Fruit fly (Drosophila melanogaster) whole organism, embryonic: ENCODE measurements around the gene pod1.

Experiments used
- BEAF-32 ChIP-seq: fragments of 200-800 bp; sonication (Bioruptor generic); optimal IDR thresholded peaks from 3 replicates; lab custom pipeline; 2017; ENCODE audit warnings: missing biosample characterization, missing genetic modification characterization, mild to moderate bottlenecking, moderate library complexity, missing genetic modification reagents
- CG10543 ChIP-seq: fragments of 200-800 bp; sonication (Bioruptor generic); optimal IDR thresholded peaks from 3 replicates; lab custom pipeline; 2017; ENCODE audit warnings: missing biosample characterization, mild to moderate bottlenecking, missing genetic modification characterization, moderate library complexity
- CG10654 ChIP-seq: fragments of 200-800 bp; sonication (Bioruptor generic); optimal IDR thresholded peaks from 2 replicates; lab custom pipeline; 2016; ENCODE audit warnings: missing biosample characterization, missing genetic modification characterization
- CG11247 ChIP-seq: fragments of 200-800 bp; sonication (Bioruptor generic); IDR thresholded peaks from 2 replicates; pipeline ENCODE4 v1.3.6; 2022; ENCODE audit warnings: missing biosample characterization, missing genetic modification characterization
- CG12219 ChIP-seq: fragments of 200-800 bp; sonication (Bioruptor generic); optimal IDR thresholded peaks from 3 replicates; lab custom pipeline; 2018; ENCODE audit warnings: missing biosample characterization, mild to moderate bottlenecking, missing genetic modification characterization
- CG15269 ChIP-seq: fragments of 200-800 bp; sonication (Bioruptor generic); optimal IDR thresholded peaks from 2 replicates; lab custom pipeline; 2018; ENCODE audit warnings: missing biosample characterization, mild to moderate bottlenecking, missing genetic modification characterization, moderate library complexity
- CG15696 ChIP-seq: fragments of 200-800 bp; sonication (Bioruptor generic); optimal IDR thresholded peaks from 2 replicates; lab custom pipeline; 2019; ENCODE audit warnings: missing biosample characterization, mild to moderate bottlenecking, missing genetic modification characterization, moderate library complexity
- CG1602 ChIP-seq: fragments of 200-800 bp; sonication (Bioruptor generic); optimal IDR thresholded peaks from 3 replicates; lab custom pipeline; 2016; ENCODE audit warnings: missing biosample characterization, missing genetic modification characterization
- CG17912 ChIP-seq: fragments of 200-800 bp; sonication (Bioruptor generic); optimal IDR thresholded peaks from 2 replicates; lab custom pipeline; 2018; ENCODE audit warnings: missing biosample characterization, mild to moderate bottlenecking, missing genetic modification characterization
- CG18764 ChIP-seq: fragments of 200-800 bp; sonication (Bioruptor generic); optimal IDR thresholded peaks from 3 replicates; lab custom pipeline; 2016; ENCODE audit warnings: missing biosample characterization, missing genetic modification characterization
- CG2129 ChIP-seq: fragments of 200-800 bp; sonication (Bioruptor generic); IDR thresholded peaks from 2 replicates; pipeline ENCODE4 v1.3.6; 2022; ENCODE audit warnings: missing biosample characterization, missing genetic modification characterization; ENCODE audit not compliant: partially characterized antibody
- CG31441 ChIP-seq: fragments of 200-800 bp; sonication (Bioruptor generic); IDR thresholded peaks from 2 replicates; pipeline ENCODE4 v1.3.6; 2022; ENCODE audit warnings: missing biosample characterization, missing genetic modification characterization
- CG34224 ChIP-seq: fragments of 200-800 bp; sonication (Bioruptor generic); IDR thresholded peaks from 3 replicates; pipeline ENCODE4 v1.3.6; 2022; ENCODE audit warnings: missing biosample characterization, missing genetic modification characterization; ENCODE audit not compliant: partially characterized antibody
- CG43689 ChIP-seq: fragments of 200-800 bp; sonication (Bioruptor generic); IDR thresholded peaks from 2 replicates; pipeline ENCODE4 v1.3.6; 2022; ENCODE audit warnings: missing biosample characterization, missing genetic modification characterization
- CG6683 ChIP-seq: fragments of 200-800 bp; sonication (Bioruptor generic); optimal IDR thresholded peaks from 2 replicates; lab custom pipeline; 2017; ENCODE audit warnings: missing biosample characterization, mild to moderate bottlenecking, missing genetic modification characterization, missing genetic modification reagents
- CG8478 ChIP-seq: fragments of >200 bp; optimal IDR thresholded peaks from 2 replicates; lab custom pipeline; 2018
- CG9437 ChIP-seq: fragments of 200-800 bp; sonication (Bioruptor generic); optimal IDR thresholded peaks from 2 replicates; lab custom pipeline; 2018; ENCODE audit warnings: missing biosample characterization, mild to moderate bottlenecking, missing genetic modification characterization
- CrebB ChIP-seq: fragments of 200-800 bp; sonication (Bioruptor generic); optimal IDR thresholded peaks from 3 replicates; lab custom pipeline; 2018; ENCODE audit warnings: missing biosample characterization, mild to moderate bottlenecking, missing genetic modification characterization
- Dll ChIP-seq: fragments of 200-800 bp; sonication (Bioruptor generic); IDR thresholded peaks from 4 replicates; pipeline ENCODE4 v1.3.6; 2022; ENCODE audit warnings: missing biosample characterization, missing genetic modification characterization; ENCODE audit not compliant: partially characterized antibody
- E2f2 ChIP-seq: fragments of 200-800 bp; sonication (Bioruptor generic); IDR thresholded peaks from 2 replicates; pipeline ENCODE4 v1.3.6; 2022; ENCODE audit warnings: missing biosample characterization, missing genetic modification characterization
- Gsc ChIP-seq: fragments of 200-800 bp; sonication (Bioruptor generic); IDR thresholded peaks from 2 replicates; pipeline ENCODE4 v1.3.6; 2022; ENCODE audit warnings: missing biosample characterization, missing genetic modification characterization
- HmgD ChIP-seq: fragments of 200-800 bp; sonication (Bioruptor generic); optimal IDR thresholded peaks from 3 replicates; lab custom pipeline; 2016; ENCODE audit warnings: missing biosample characterization, missing genetic modification characterization
- Hmx ChIP-seq: fragments of 200-800 bp; sonication (Bioruptor generic); optimal IDR thresholded peaks from 2 replicates; lab custom pipeline; 2016; ENCODE audit warnings: missing biosample characterization, missing genetic modification characterization
- Hsf ChIP-seq: fragments of 200-800 bp; sonication (Bioruptor generic); optimal IDR thresholded peaks from 3 replicates; lab custom pipeline; 2016; ENCODE audit warnings: missing biosample characterization, missing genetic modification characterization
- Mes4 ChIP-seq: fragments of 200-800 bp; sonication (Bioruptor generic); optimal IDR thresholded peaks from 2 replicates; lab custom pipeline; 2016; ENCODE audit warnings: missing biosample characterization, missing genetic modification characterization
- NfI ChIP-seq: fragments of 200-800 bp; sonication (Bioruptor generic); optimal IDR thresholded peaks from 3 replicates; lab custom pipeline; 2018; ENCODE audit warnings: missing biosample characterization, mild to moderate bottlenecking, missing genetic modification characterization, moderate library complexity
- Six4 ChIP-seq: fragments of 200-800 bp; sonication (Bioruptor generic); optimal IDR thresholded peaks from 2 replicates; lab custom pipeline; 2016; ENCODE audit warnings: missing biosample characterization, missing genetic modification characterization
- Sox102F ChIP-seq: fragments of 200-800 bp; sonication (Bioruptor generic); optimal IDR thresholded peaks from 2 replicates; lab custom pipeline; 2018; ENCODE audit warnings: missing biosample characterization, mild to moderate bottlenecking, missing genetic modification characterization, moderate library complexity
- cas ChIP-seq: fragments of 200-800 bp; sonication (Bioruptor generic); IDR thresholded peaks from 2 replicates; pipeline ENCODE4 v1.3.6; 2022; ENCODE audit warnings: missing biosample characterization, missing genetic modification characterization
- cato ChIP-seq: fragments of 200-800 bp; sonication (Bioruptor generic); optimal IDR thresholded peaks from 2 replicates; lab custom pipeline; 2016; ENCODE audit warnings: missing biosample characterization, missing genetic modification characterization, borderline replicate concordance
- dan ChIP-seq: fragments of 200-800 bp; sonication (Bioruptor generic); IDR thresholded peaks from 2 replicates; pipeline ENCODE4 v1.3.6; 2022; ENCODE audit warnings: missing biosample characterization, missing genetic modification characterization
- danr ChIP-seq: fragments of 200-800 bp; sonication (Bioruptor generic); IDR thresholded peaks from 2 replicates; pipeline ENCODE4 v1.3.6; 2022; ENCODE audit warnings: missing biosample characterization, missing genetic modification characterization
- dmrt11E ChIP-seq: fragments of 200-800 bp; sonication (Bioruptor generic); optimal IDR thresholded peaks from 3 replicates; lab custom pipeline; 2018; ENCODE audit warnings: missing biosample characterization, mild to moderate bottlenecking, missing genetic modification characterization, moderate library complexity
- esg ChIP-seq: fragments of 200-800 bp; sonication (Bioruptor generic); conservative IDR thresholded peaks from 2 replicates; pipeline ENCODE4 v1.3.6; 2022; ENCODE audit warnings: missing biosample characterization, missing genetic modification characterization
- fru ChIP-seq: fragments of >200 bp; optimal IDR thresholded peaks from 2 replicates; lab custom pipeline; 2017
- gce ChIP-seq: fragments of 200-800 bp; sonication (Bioruptor generic); IDR thresholded peaks from 3 replicates; pipeline ENCODE4 v1.3.6; 2022; ENCODE audit warnings: missing biosample characterization, missing genetic modification characterization
- gcm2 ChIP-seq: fragments of 200-800 bp; sonication (Bioruptor generic); optimal IDR thresholded peaks from 2 replicates; lab custom pipeline; 2016; ENCODE audit warnings: missing biosample characterization, missing genetic modification characterization
- hth ChIP-seq: fragments of >200 bp; optimal IDR thresholded peaks from 2 replicates; lab custom pipeline; 2017; ENCODE audit warnings: inconsistent platforms
- jing ChIP-seq: fragments of 200-800 bp; sonication (Bioruptor generic); optimal IDR thresholded peaks from 2 replicates; lab custom pipeline; 2018; ENCODE audit warnings: missing biosample characterization, mild to moderate bottlenecking, missing genetic modification characterization
- lov ChIP-seq, 2 experiments: fragments of 200-800 bp in 1 of 2; fragments of >200 bp in 1 of 2; sonication (Bioruptor generic) in 1 of 2; IDR thresholded peaks in 1 of 2; optimal IDR thresholded peaks in 1 of 2; 2 replicates in 1 of 2; 3 replicates in 1 of 2; pipeline versions ENCODE4 v1.3.6 to Lab custom; 2017 to 2022; ENCODE audit warnings: missing biosample characterization in 1 of 2, missing genetic modification characterization in 1 of 2
- nerfin-2 ChIP-seq: fragments of 200-800 bp; sonication (Bioruptor generic); IDR thresholded peaks from 2 replicates; pipeline ENCODE4 v1.3.6; 2022; ENCODE audit warnings: missing biosample characterization, missing genetic modification characterization; ENCODE audit not compliant: partially characterized antibody
- odd ChIP-seq: fragments of 200-800 bp; sonication (Bioruptor generic); optimal IDR thresholded peaks from 2 replicates; lab custom pipeline; 2017; ENCODE audit warnings: missing biosample characterization, mild to moderate bottlenecking, missing genetic modification characterization
- sens-2 ChIP-seq: fragments of 200-800 bp; sonication (Bioruptor generic); IDR thresholded peaks from 2 replicates; pipeline ENCODE4 v1.3.6; 2022; ENCODE audit warnings: missing biosample characterization, missing genetic modification characterization
- sna ChIP-seq: fragments of 200-800 bp; sonication (Bioruptor generic); IDR thresholded peaks from 2 replicates; pipeline ENCODE4 v1.3.6; 2022; ENCODE audit warnings: missing biosample characterization, missing genetic modification characterization; ENCODE audit not compliant: partially characterized antibody
- sqz ChIP-seq: fragments of 200-800 bp; sonication (Bioruptor generic); optimal IDR thresholded peaks from 3 replicates; lab custom pipeline; 2018; ENCODE audit warnings: missing biosample characterization, mild to moderate bottlenecking, missing genetic modification characterization
- wdn ChIP-seq: fragments of 200-800 bp; sonication (Bioruptor generic); IDR thresholded peaks from 2 replicates; pipeline ENCODE4 v1.3.6; 2022; ENCODE audit warnings: missing biosample characterization, missing genetic modification characterization
- wor ChIP-seq: fragments of 200-800 bp; sonication (Bioruptor generic); IDR thresholded peaks from 2 replicates; pipeline ENCODE4 v1.3.6; 2022; ENCODE audit warnings: missing biosample characterization, missing genetic modification characterization
- zf30C ChIP-seq: fragments of 200-800 bp; sonication (Bioruptor generic); optimal IDR thresholded peaks from 3 replicates; lab custom pipeline; 2018; ENCODE audit warnings: missing biosample characterization, mild to moderate bottlenecking, missing genetic modification characterization

Gene pod1

DNA sequence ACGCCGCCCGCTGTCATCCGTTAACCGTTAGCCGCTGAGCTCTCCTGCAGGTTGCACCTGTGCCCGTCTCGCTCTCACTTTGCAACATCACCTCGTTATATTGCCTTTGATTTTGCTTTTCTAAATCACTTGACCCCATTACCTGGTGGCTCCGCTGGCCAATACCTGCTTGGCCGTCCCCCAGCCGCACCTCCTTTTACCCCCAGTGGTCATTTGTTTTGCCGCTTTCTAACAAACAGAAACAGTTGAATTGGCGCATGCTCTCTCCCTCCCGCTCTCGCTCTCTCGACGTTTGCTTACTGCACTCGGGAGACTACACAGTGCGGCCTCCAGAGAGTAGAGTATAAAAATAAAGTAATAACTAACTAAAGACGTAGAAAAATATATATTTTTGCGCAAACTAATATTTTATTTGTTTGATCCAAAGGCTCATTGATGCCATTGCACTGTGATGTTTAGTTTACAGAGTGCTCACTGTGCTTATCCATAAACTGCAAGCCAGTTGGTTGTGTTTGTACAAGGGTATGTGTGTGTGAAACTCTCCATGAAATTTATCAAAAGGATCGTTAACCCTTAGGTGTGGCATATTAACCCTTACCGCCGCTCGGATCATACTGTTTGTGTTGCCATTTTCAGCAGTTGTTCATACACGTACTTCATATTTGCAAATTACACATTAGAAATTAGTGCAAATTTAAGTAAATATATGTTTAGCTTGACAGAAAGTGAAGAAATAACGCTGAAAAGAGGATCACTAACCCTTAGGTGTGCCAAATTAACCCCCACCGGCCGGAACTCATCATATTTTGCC lies 1.2 kb downstream of the pod1 start (continued):
- TF ChIP-seq CG31441 (GFP tag; lab: Robert Waterston, UW): no peak; the same call in 1 of the 2 replicates
- TF ChIP-seq CG10543 (GFP tag; lab: Kevin White, UChicago): no peak
- TF ChIP-seq CG9437: peak; percentile 63
- no peak for TF ChIP-seq BEAF-32 (GFP tag; lab: Kevin White, UChicago)
- peak; percentile 53 for TF ChIP-seq Six4 (GFP tag; lab: Kevin White, UChicago)
- TF ChIP-seq hth (lab: Kevin White, UChicago): no peak
- TF ChIP-seq sqz: no peak
- TF ChIP-seq Sox102F (GFP tag; lab: Kevin White, UChicago): no peak
- peak; percentile 85 for TF ChIP-seq esg
- peak; percentile 76 for TF ChIP-seq NfI (GFP tag; lab: Kevin White, UChicago)
- TF ChIP-seq lov (optimal IDR thresholded peaks at IDR 0.05; lab: Kevin White, UChicago): no peak
- TF ChIP-seq lov (GFP tag; IDR thresholded peaks at IDR 0.05; lab: Robert Waterston, UW): peak; percentile 87; the same call in 2 of the 3 replicates
- TF ChIP-seq zf30C (GFP tag; lab: Kevin White, UChicago): no peak
- TF ChIP-seq nerfin-2 (GFP tag; lab: Robert Waterston, UW): no peak
- TF ChIP-seq Gsc (GFP tag; lab: Robert Waterston, UW): peak; percentile 67; the same call in 1 of the 2 replicates
- peak; percentile 86 for TF ChIP-seq sens-2 (GFP tag; lab: Robert Waterston, UW)
- peak; percentile 64 for TF ChIP-seq Mes4 (GFP tag; lab: Kevin White, UChicago)
- TF ChIP-seq gce (GFP tag; lab: Robert Waterston, UW): peak; percentile 75; the same call in 1 of the 3 replicates
- peak; percentile 77 for TF ChIP-seq dmrt11E (tag; lab: Kevin White, UChicago)
- peak; percentile 33 for TF ChIP-seq CG6683
- TF ChIP-seq jing: peak; percentile 64
- peak; percentile 21 for TF ChIP-seq CrebB (tag; lab: Kevin White, UChicago)
- TF ChIP-seq CG10654 (GFP tag; lab: Kevin White, UChicago): peak; percentile 46
- TF ChIP-seq odd (GFP tag; lab: Kevin White, UChicago): no peak
- peak; percentile 7 for TF ChIP-seq CG8478 (lab: Kevin White, UChicago)
- peak; percentile 62 for TF ChIP-seq CG43689 (GFP tag; lab: Robert Waterston, UW)
- TF ChIP-seq gcm2 (GFP tag; lab: Kevin White, UChicago): no peak
- peak; percentile 83 for TF ChIP-seq Hsf (GFP tag; lab: Kevin White, UChicago)
- TF ChIP-seq CG2129 (GFP tag; lab: Robert Waterston, UW): no peak
- TF ChIP-seq E2f2 (GFP tag; lab: Robert Waterston, UW): peak; percentile 54; the same call in 1 of the 2 replicates
- TF ChIP-seq CG11247 (GFP tag; lab: Robert Waterston, UW): peak; percentile 80
- peak; percentile 83 for TF ChIP-seq wor (GFP tag; lab: Robert Waterston, UW)
- peak; percentile 48 for TF ChIP-seq CG15696 (tag; lab: Kevin White, UChicago)
- peak; percentile 77 for TF ChIP-seq CG1602 (GFP tag; lab: Kevin White, UChicago)
- TF ChIP-seq danr (GFP tag; lab: Robert Waterston, UW): 0 out of 2 replicates have a peak, but pooled peaks have one; percentile 47
- TF ChIP-seq fru (lab: Kevin White, UChicago): no peak
- peak; percentile 42; the same call in 1 of the 2 replicates for TF ChIP-seq dan (GFP tag; lab: Robert Waterston, UW)
- no peak for TF ChIP-seq CG15269 (tag; lab: Kevin White, UChicago)
- TF ChIP-seq cato (GFP tag; lab: Kevin White, UChicago): peak; percentile 30
- no peak for TF ChIP-seq CG17912
- no peak for TF ChIP-seq Hmx (GFP tag; lab: Kevin White, UChicago)
- TF ChIP-seq cas (GFP tag; lab: Robert Waterston, UW): peak; percentile 74
- peak; percentile 48; the same call in 1 of the 2 replicates for TF ChIP-seq wdn (GFP tag; lab: Robert Waterston, UW)
- TF ChIP-seq CG34224: no peak
- peak; percentile 32 for TF ChIP-seq CG18764 (GFP tag; lab: Kevin White, UChicago)
- TF ChIP-seq sna: no peak
- no peak for TF ChIP-seq HmgD (GFP tag; lab: Kevin White, UChicago)
- TF ChIP-seq CG12219: peak; percentile 68
- TF ChIP-seq Dll: no peak
